Fruit fly (Drosophila melanogaster): ENCODE data around the gene COX5A.
A peak's percentile ranks its signal among the peaks of the same experiment; 100 is the strongest.

The COX5A gene

dm6 chr3R:11806753-11807152, 12.4 kb upstream of the COX5A start (continued):
- peak; percentile 61 for TF ChIP-seq CG1603 (tag; optimal IDR thresholded peaks at IDR 0.05)
- TF ChIP-seq corto (GFP tag; optimal IDR thresholded peaks at IDR 0.05), result no peak
- no peak for TF ChIP-seq CG32772 (GFP tag; IDR thresholded peaks at IDR 0.05)
- peak; percentile 6 for TF ChIP-seq Dip3 (GFP tag; optimal IDR thresholded peaks at IDR 0.05)
- TF ChIP-seq CG10209 (GFP tag; optimal IDR thresholded peaks at IDR 0.05), result peak; percentile 1
- peak; percentile 55 for TF ChIP-seq gem (tag; optimal IDR thresholded peaks at IDR 0.05)
- TF ChIP-seq HLH4C (GFP tag; IDR thresholded peaks at IDR 0.05; ENCODE audit: partially characterized antibody), result no peak
- no peak for TF ChIP-seq Bteb2 (GFP tag; optimal IDR thresholded peaks at IDR 0.05)
- no peak for TF ChIP-seq ro (GFP tag; IDR thresholded peaks at IDR 0.05)
- TF ChIP-seq CG9215 (GFP tag; IDR thresholded peaks at IDR 0.05), result 0 out of 2 replicates have a peak, but pooled peaks have one; percentile 7
- TF ChIP-seq CG2202 (tag; optimal IDR thresholded peaks at IDR 0.05), result no peak
- TF ChIP-seq dmrt11E (tag; optimal IDR thresholded peaks at IDR 0.05), result peak; percentile 14
- no peak for TF ChIP-seq CG4854 (GFP tag; optimal IDR thresholded peaks at IDR 0.05)
- peak; percentile 24; the same call in 1 of the 2 replicates for TF ChIP-seq CG4730 (GFP tag; IDR thresholded peaks at IDR 0.05)
- no peak for TF ChIP-seq Rx (GFP tag; IDR thresholded peaks at IDR 0.05)
- TF ChIP-seq oc (tag; optimal IDR thresholded peaks at IDR 0.05), result no peak
- TF ChIP-seq CG14441 (GFP tag; IDR thresholded peaks at IDR 0.05), result peak; percentile 20; the same call in 1 of the 2 replicates
- TF ChIP-seq ewg (GFP tag; optimal IDR thresholded peaks at IDR 0.05), result peak; percentile 17
- TF ChIP-seq pan (optimal IDR thresholded peaks at IDR 0.05), result no peak
- TF ChIP-seq pan (GFP tag; optimal IDR thresholded peaks at IDR 0.05 in 1 of 2, IDR thresholded peaks at IDR 0.05 in 1 of 2), result peak in 1 of 2 experiments; percentile 56
- TF ChIP-seq eve (GFP tag; optimal IDR thresholded peaks at IDR 0.05), result peak in 1 of 2 experiments; percentile 8
- peak; percentile 14 for TF ChIP-seq CG8089 (GFP tag; optimal IDR thresholded peaks at IDR 0.05)
- TF ChIP-seq cato (GFP tag; optimal IDR thresholded peaks at IDR 0.05; ENCODE audit: borderline replicate concordance), result peak; percentile 4
- TF ChIP-seq prd (optimal IDR thresholded peaks at IDR 0.05), result no peak
- TF ChIP-seq prd (GFP tag; IDR thresholded peaks at IDR 0.05), result peak; percentile 34; the same call in 1 of the 3 replicates
- TF ChIP-seq hkb (optimal IDR thresholded peaks at IDR 0.05), result no peak
- peak; percentile 68 for TF ChIP-seq hkb (GFP tag; IDR thresholded peaks at IDR 0.05)
- no peak for TF ChIP-seq CG8281 (tag; optimal IDR thresholded peaks at IDR 0.05)
- TF ChIP-seq CG3281 (GFP tag; optimal IDR thresholded peaks at IDR 0.05), result peak; percentile 8
- peak; percentile 39; the same call in 1 of the 3 replicates for TF ChIP-seq tgo (GFP tag; IDR thresholded peaks at IDR 0.05)
- TF ChIP-seq peb (GFP tag; IDR thresholded peaks at IDR 0.05), result 0 out of 2 replicates have a peak, but pooled peaks have one; percentile 42
- no peak for TF ChIP-seq NC2β (GFP tag; optimal IDR thresholded peaks at IDR 0.05)
- TF ChIP-seq CG9609 (GFP tag; optimal IDR thresholded peaks at IDR 0.05), result peak; percentile 40
- peak; percentile 7 for TF ChIP-seq Camta (GFP tag; optimal IDR thresholded peaks at IDR 0.05)
- no peak for TF ChIP-seq bab2 (GFP tag; optimal IDR thresholded peaks at IDR 0.05)
- TF ChIP-seq CG8290 (GFP tag; optimal IDR thresholded peaks at IDR 0.05), result no peak
- TF ChIP-seq CG8290 (tag; optimal IDR thresholded peaks at IDR 0.05), result no peak
- no peak for TF ChIP-seq CG11560 (tag; IDR thresholded peaks at IDR 0.05)
- TF ChIP-seq CG18476 (GFP tag; optimal IDR thresholded peaks at IDR 0.05), result peak; percentile 13
- TF ChIP-seq CG11695 (GFP tag; IDR thresholded peaks at IDR 0.05), result peak; percentile 58; the same call in 2 of the 3 replicates
- no peak for TF ChIP-seq CG1602 (GFP tag; optimal IDR thresholded peaks at IDR 0.05)
- TF ChIP-seq CG14860 (GFP tag; IDR thresholded peaks at IDR 0.05; ENCODE audit: partially characterized antibody), result 0 out of 3 replicates have a peak, but pooled peaks have one; percentile 26
- peak; percentile 42 for TF ChIP-seq ind (GFP tag; optimal IDR thresholded peaks at IDR 0.05)
- no peak for TF ChIP-seq gsb (GFP tag; IDR thresholded peaks at IDR 0.05)
- TF ChIP-seq Oaz (GFP tag; IDR thresholded peaks at IDR 0.05), result 0 out of 2 replicates have a peak, but pooled peaks have one; percentile 41
- no peak for TF ChIP-seq CG11398 (GFP tag; optimal IDR thresholded peaks at IDR 0.05)
- TF ChIP-seq ems (GFP tag; optimal IDR thresholded peaks at IDR 0.05), result peak; percentile 15
- no peak for TF ChIP-seq ranshi (GFP tag; IDR thresholded peaks at IDR 0.05)
- peak; percentile 6 for TF ChIP-seq Hr3 (GFP tag; optimal IDR thresholded peaks at IDR 0.05)
- TF ChIP-seq CG12659 (GFP tag; optimal IDR thresholded peaks at IDR 0.05), result no peak
- TF ChIP-seq cwo (GFP tag; optimal IDR thresholded peaks at IDR 0.05), result peak; percentile 23
- TF ChIP-seq ato (GFP tag; IDR thresholded peaks at IDR 0.05; ENCODE audit: partially characterized antibody), result no peak

All from whole organism, embryonic.